Fruit fly (Drosophila melanogaster): ENCODE data around the gene CG33769.
"Not testable (repeated sequence)": the region's sequence is repeated elsewhere in the genome, so short reads cannot be mapped to it uniquely, and the experiment has no call there.

dm6 chr3L:22692428-22692827 lies 44.7 kb downstream of the CG33769 start, which contains the start of gene CG14454:
- TF ChIP-seq Dll (optimal IDR thresholded peaks at IDR 0.05); pan (optimal IDR thresholded peaks at IDR 0.05); EcR (GFP tag; optimal IDR thresholded peaks at IDR 0.05); CG8478 (optimal IDR thresholded peaks at IDR 0.05); psq (optimal IDR thresholded peaks at IDR 0.05): not testable (repeated sequence)
